Fruit fly (Drosophila melanogaster): ENCODE results near the gene mmy.
A peak's percentile ranks its signal among the peaks of the same experiment; 100 is the strongest.

Gene mmy

dm6 chr2L:6481310-6481738 is 7.6 kb upstream of the mmy start:
- TF ChIP-seq pad (GFP tag; optimal IDR thresholded peaks at IDR 0.05): peak; percentile 77
- no peak for TF ChIP-seq kay (GFP tag; ENCODE audit: borderline replicate concordance)
- no peak for TF ChIP-seq CG1620 (GFP tag; optimal IDR thresholded peaks at IDR 0.05)
- peak; percentile 79 for TF ChIP-seq tj (GFP tag; optimal IDR thresholded peaks at IDR 0.05)
- peak; percentile 5 for TF ChIP-seq CG11617 (GFP tag; optimal IDR thresholded peaks at IDR 0.05)
- no peak for TF ChIP-seq CG12768 (GFP tag; optimal IDR thresholded peaks at IDR 0.05)
- TF ChIP-seq cic (GFP tag; optimal IDR thresholded peaks at IDR 0.05): peak; percentile 93
- no peak for TF ChIP-seq Clk (GFP tag; optimal IDR thresholded peaks at IDR 0.05)
- no peak for TF ChIP-seq Hr96 (GFP tag; optimal IDR thresholded peaks at IDR 0.05)
- TF ChIP-seq ovo (GFP tag; optimal IDR thresholded peaks at IDR 0.05): peak; percentile 10
- peak; percentile 27 for TF ChIP-seq toe (GFP tag; optimal IDR thresholded peaks at IDR 0.05)
- TF ChIP-seq Mnt (GFP tag; optimal IDR thresholded peaks at IDR 0.05): peak; percentile 85
- TF ChIP-seq CG5204 (GFP tag; optimal IDR thresholded peaks at IDR 0.05): no peak
- no peak for TF ChIP-seq CG33017 (tag; optimal IDR thresholded peaks at IDR 0.05)

- no peak for TF ChIP-seq cnc (optimal IDR thresholded peaks at IDR 0.05)
- peak; percentile 61 for TF ChIP-seq CG7045 (GFP tag; optimal IDR thresholded peaks at IDR 0.05)
- peak; percentile 90 for TF ChIP-seq Hr96 (GFP tag; optimal IDR thresholded peaks at IDR 0.05)
- peak; percentile 75 for TF ChIP-seq CG33017 (tag; optimal IDR thresholded peaks at IDR 0.05)
- TF ChIP-seq tj (GFP tag; optimal IDR thresholded peaks at IDR 0.05): peak; percentile 84
- peak; percentile 83 for TF ChIP-seq bab1 (GFP tag; optimal IDR thresholded peaks at IDR 0.05)
- TF ChIP-seq kay (GFP tag; ENCODE audit: borderline replicate concordance): no peak
- peak; percentile 55 for TF ChIP-seq CG11617 (GFP tag; optimal IDR thresholded peaks at IDR 0.05)
- TF ChIP-seq pad (GFP tag; optimal IDR thresholded peaks at IDR 0.05): peak; percentile 45
- peak; percentile 74 for TF ChIP-seq CG14711 (tag; optimal IDR thresholded peaks at IDR 0.05)
- TF ChIP-seq cic (GFP tag; optimal IDR thresholded peaks at IDR 0.05): no peak
- TF ChIP-seq toe (GFP tag; optimal IDR thresholded peaks at IDR 0.05): peak; percentile 94
- TF ChIP-seq ovo (GFP tag; optimal IDR thresholded peaks at IDR 0.05): peak; percentile 68
- TF ChIP-seq CG1620 (GFP tag; optimal IDR thresholded peaks at IDR 0.05): peak; percentile 93
- peak; percentile 83 for TF ChIP-seq CG7101 (tag; optimal IDR thresholded peaks at IDR 0.05)
- TF ChIP-seq Clk (GFP tag; optimal IDR thresholded peaks at IDR 0.05): peak; percentile 85
- TF ChIP-seq Mnt (GFP tag; optimal IDR thresholded peaks at IDR 0.05): peak; percentile 62
- no peak for TF ChIP-seq CG5204 (GFP tag; optimal IDR thresholded peaks at IDR 0.05)
- peak; percentile 70 for TF ChIP-seq CG12768 (GFP tag; optimal IDR thresholded peaks at IDR 0.05)
- TF ChIP-seq Crg-1 (GFP tag; optimal IDR thresholded peaks at IDR 0.05): peak; percentile 66
Measured at dm6 chr2L:6480212-6480994, 6.7 kb upstream of the mmy start, which contains the start of the genes Sec61alpha and Daxx. Gene Sec61alpha, minus strand, starts transcription at chr2L:6480575. Gene Daxx, plus strand, starts transcription at chr2L:6480929.

- no peak for TF ChIP-seq CG1620 (GFP tag; optimal IDR thresholded peaks at IDR 0.05)
- TF ChIP-seq pad (GFP tag; optimal IDR thresholded peaks at IDR 0.05): no peak
- TF ChIP-seq ovo (GFP tag; optimal IDR thresholded peaks at IDR 0.05): peak; percentile 63
- TF ChIP-seq CG12768 (GFP tag; optimal IDR thresholded peaks at IDR 0.05): peak; percentile 28
- TF ChIP-seq CG7101 (tag; optimal IDR thresholded peaks at IDR 0.05): peak; percentile 29
- peak; percentile 97 for TF ChIP-seq cic (GFP tag; optimal IDR thresholded peaks at IDR 0.05)
- no peak for TF ChIP-seq CG5204 (GFP tag; optimal IDR thresholded peaks at IDR 0.05)
- TF ChIP-seq Mnt (GFP tag; optimal IDR thresholded peaks at IDR 0.05): peak; percentile 84
- no peak for TF ChIP-seq CG7045 (GFP tag; optimal IDR thresholded peaks at IDR 0.05)
- peak; percentile 65 for TF ChIP-seq bab1 (GFP tag; optimal IDR thresholded peaks at IDR 0.05)
- TF ChIP-seq toe (GFP tag; optimal IDR thresholded peaks at IDR 0.05): no peak
- no peak for TF ChIP-seq Hr96 (GFP tag; optimal IDR thresholded peaks at IDR 0.05)
- TF ChIP-seq CG11617 (GFP tag; optimal IDR thresholded peaks at IDR 0.05): peak; percentile 32
- no peak for TF ChIP-seq cnc (optimal IDR thresholded peaks at IDR 0.05)
- peak; percentile 56 for TF ChIP-seq Crg-1 (GFP tag; optimal IDR thresholded peaks at IDR 0.05)
- TF ChIP-seq Clk (GFP tag; optimal IDR thresholded peaks at IDR 0.05): no peak
- TF ChIP-seq kay (GFP tag; ENCODE audit: borderline replicate concordance): no peak
- TF ChIP-seq CG14711 (tag; optimal IDR thresholded peaks at IDR 0.05): peak; percentile 62
- no peak for TF ChIP-seq tj (GFP tag; optimal IDR thresholded peaks at IDR 0.05)
- peak; percentile 42 for TF ChIP-seq CG33017 (tag; optimal IDR thresholded peaks at IDR 0.05)
Measured at dm6 chr2L:6479226-6479906, 5.7 kb upstream of the mmy start.

dm6 chr2L:6476753-6477152 is 3.0 kb upstream of the mmy start, which contains the start of gene CG9536:
Gene CG9536, minus strand, starts transcription at chr2L:6476975.
- no peak for TF ChIP-seq CG5204 (GFP tag; optimal IDR thresholded peaks at IDR 0.05)
- TF ChIP-seq bab1 (GFP tag; optimal IDR thresholded peaks at IDR 0.05): peak; percentile 75

- TF ChIP-seq Mnt (GFP tag; optimal IDR thresholded peaks at IDR 0.05) (no peak), pad (GFP tag; optimal IDR thresholded peaks at IDR 0.05) (no peak), Hr96 (GFP tag; optimal IDR thresholded peaks at IDR 0.05) (no peak), ovo (GFP tag; optimal IDR thresholded peaks at IDR 0.05) (no peak), Clk (GFP tag; optimal IDR thresholded peaks at IDR 0.05) (no peak), cnc (optimal IDR thresholded peaks at IDR 0.05) (no peak), toe (GFP tag; optimal IDR thresholded peaks at IDR 0.05) (no peak), CG12768 (GFP tag; optimal IDR thresholded peaks at IDR 0.05) (peak; percentile 70), CG7101 (tag; optimal IDR thresholded peaks at IDR 0.05) (no peak), kay (GFP tag; ENCODE audit: borderline replicate concordance) (no peak), CG5204 (GFP tag; optimal IDR thresholded peaks at IDR 0.05) (no peak), CG33017 (tag; optimal IDR thresholded peaks at IDR 0.05) (peak; percentile 30), cic (GFP tag; optimal IDR thresholded peaks at IDR 0.05) (peak; percentile 41), CG11617 (GFP tag; optimal IDR thresholded peaks at IDR 0.05) (no peak), CG14711 (tag; optimal IDR thresholded peaks at IDR 0.05) (no peak), CG7045 (GFP tag; optimal IDR thresholded peaks at IDR 0.05) (no peak)
Measured at dm6 chr2L:6474878-6475582, 1.3 kb upstream of the mmy start.

Data from whole organism, adult.